Worm (Caenorhabditis elegans) whole organism, L2 larva: ENCODE results near the gene str-66.

Experiments
- F13H6.1 ChIP-seq: sonication (generic microtip); optimal IDR thresholded peaks from 2 replicates; lab custom pipeline; 2016; ENCODE audit warnings: missing genetic modification characterization, missing compliant biosample characterization
- alr-1 ChIP-seq: fragments of 150-350 bp; optimal IDR thresholded peaks from 2 replicates; lab custom pipeline; 2014; ENCODE audit warnings: missing biosample characterization, missing genetic modification characterization
- egl-27 ChIP-seq: sonication (generic microtip); optimal IDR thresholded peaks from 3 replicates; lab custom pipeline; 2017; ENCODE audit warnings: missing biosample characterization, missing genetic modification reagents, missing genetic modification characterization
- fos-1 ChIP-seq: fragments of 150-350 bp; optimal IDR thresholded peaks from 2 replicates; lab custom pipeline; 2014; ENCODE audit warnings: missing biosample characterization, missing genetic modification characterization
- unc-62 ChIP-seq: fragments of 150-350 bp; optimal IDR thresholded peaks from 2 replicates; lab custom pipeline; 2014; ENCODE audit warnings: missing biosample characterization, missing genetic modification reagents, missing genetic modification characterization
- ztf-11 ChIP-seq: sonication (generic microtip); optimal IDR thresholded peaks from 2 replicates; lab custom pipeline; 2017; ENCODE audit warnings: missing biosample characterization, missing genetic modification characterization

DNA sequence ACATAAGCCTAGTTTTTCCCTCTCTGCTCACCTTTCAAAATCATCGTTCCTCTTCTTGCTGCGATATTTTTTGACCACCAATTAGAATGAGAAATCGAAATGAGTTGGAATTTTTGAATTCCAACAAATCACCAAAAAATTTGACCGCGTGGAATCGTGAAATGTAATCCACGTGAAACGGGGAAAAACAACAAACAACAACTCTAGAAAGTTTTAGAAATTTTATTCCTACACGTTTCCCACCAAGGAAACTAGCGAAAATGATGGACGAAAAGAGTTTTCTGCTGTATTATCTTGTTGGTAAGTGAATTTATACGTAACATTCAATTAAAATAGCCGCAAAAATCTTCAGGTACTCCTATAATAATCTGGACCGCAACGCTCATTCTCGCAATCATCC is 34.5 kb upstream of the str-66 start, which contains the start of the genes irld-3 and F02C9.1:
- TF ChIP-seq ztf-11 (tag; lab: Kevin White, UChicago) (no peak), egl-27 (no peak), fos-1 (tag; lab: Kevin White, UChicago) (no peak), unc-62 (GFP tag; lab: Kevin White, UChicago) (no peak), F13H6.1 (tag; lab: Kevin White, UChicago) (no peak), alr-1 (no peak)
